Worm (Caenorhabditis elegans): Measurements from ENCODE around the gene F25H9.7.

DNA sequence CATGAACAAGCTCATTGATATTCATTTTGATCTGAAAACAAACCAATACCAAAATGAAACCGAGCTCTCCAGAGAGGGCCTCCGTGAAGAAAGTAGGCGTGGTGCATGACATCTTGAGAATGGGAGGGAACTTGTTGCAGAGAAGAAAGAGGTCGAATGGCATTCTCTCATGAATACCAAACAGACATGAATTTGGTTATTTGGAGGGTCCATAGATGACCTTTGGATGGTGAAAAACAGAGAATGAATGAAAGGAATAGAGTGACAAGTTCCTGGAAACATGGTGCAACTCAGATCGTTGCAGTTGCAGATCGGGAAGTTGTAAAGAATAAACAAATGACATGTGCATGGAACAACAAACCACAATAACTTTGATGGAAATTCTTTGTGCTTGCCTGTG is 8.2 kb downstream of the F25H9.7 start, which contains the start of gene T10G3.8:
- TF ChIP-seq ref-1 (GFP tag; conservative IDR thresholded peaks at IDR 0.05) = no peak
- TF ChIP-seq flt-1 (GFP tag; IDR thresholded peaks at IDR 0.05) = no peak
- no peak for TF ChIP-seq ztf-29 (GFP tag; IDR thresholded peaks at IDR 0.05)
- TF ChIP-seq tab-1 (GFP tag; IDR thresholded peaks at IDR 0.05) = no peak
- no peak for TF ChIP-seq ztf-23 (GFP tag; IDR thresholded peaks at IDR 0.05)
- no peak for TF ChIP-seq klf-2 (GFP tag; conservative IDR thresholded peaks at IDR 0.05)
- TF ChIP-seq med-1 (GFP tag; optimal IDR thresholded peaks at IDR 0.05; ENCODE audit: insufficient read depth) = no peak

Data from whole organism, midembryonic.